Worm (Caenorhabditis elegans) whole organism, young adult: ENCODE results near the gene spp-14.

Experiments
- F10E7.11 ChIP-seq: sonication (generic microtip); optimal IDR thresholded peaks from 2 replicates; lab custom pipeline; 2017; ENCODE audit warnings: mild to moderate bottlenecking, missing genetic modification characterization, moderate library complexity, missing compliant biosample characterization
- F23B12.7 ChIP-seq: sonication (generic microtip); optimal IDR thresholded peaks from 2 replicates; lab custom pipeline; 2017; ENCODE audit warnings: missing genetic modification characterization, mild to moderate bottlenecking, missing compliant biosample characterization, antibody characterized with exemption, moderate library complexity; ENCODE audit not compliant: insufficient read depth
- F39B2.1 ChIP-seq: fragments of 200-800 bp; sonication (Bioruptor generic); IDR thresholded peaks from 2 replicates; pipeline ENCODE4 v1.3.6; 2022; ENCODE audit warnings: missing genetic modification reagents, missing genetic modification characterization, missing compliant biosample characterization
- F55B11.4 ChIP-seq: sonication (generic microtip); optimal IDR thresholded peaks from 2 replicates; lab custom pipeline; 2016; ENCODE audit warnings: missing compliant biosample characterization, missing genetic modification characterization, borderline replicate concordance; ENCODE audit not compliant: insufficient read depth
- F57C9.4 ChIP-seq: sonication (generic microtip); optimal IDR thresholded peaks from 2 replicates; lab custom pipeline; 2017; ENCODE audit warnings: mild to moderate bottlenecking, missing genetic modification characterization, missing compliant biosample characterization
- Y95B8A.8 ChIP-seq: fragments of 200-800 bp; sonication (Bioruptor generic); IDR thresholded peaks from 2 replicates; pipeline ENCODE4 v1.3.6; 2022; ENCODE audit warnings: missing genetic modification reagents, missing genetic modification characterization, missing compliant biosample characterization
- akir-1 ChIP-seq: fragments of 200-800 bp; sonication (Bioruptor generic); optimal IDR thresholded peaks from 2 replicates; lab custom pipeline; 2018; ENCODE audit warnings: mild to moderate bottlenecking, missing genetic modification characterization, moderate library complexity, missing compliant biosample characterization
- aptf-2 ChIP-seq: fragments of 200-800 bp; sonication (Bioruptor generic); conservative IDR thresholded peaks from 2 replicates; pipeline ENCODE4 v1.3.6; 2022; ENCODE audit warnings: missing genetic modification reagents, missing genetic modification characterization, missing compliant biosample characterization
- bed-1 ChIP-seq: fragments of 200-800 bp; sonication (Bioruptor generic); IDR thresholded peaks from 2 replicates; pipeline ENCODE4 v1.3.6; 2022; ENCODE audit warnings: missing genetic modification reagents, missing genetic modification characterization, missing compliant biosample characterization
- ccch-3 ChIP-seq: fragments of 200-800 bp; sonication (Bioruptor generic); optimal IDR thresholded peaks from 2 replicates; lab custom pipeline; 2018; ENCODE audit warnings: mild to moderate bottlenecking, missing genetic modification characterization, missing compliant biosample characterization
- ceh-79 ChIP-seq: sonication (generic microtip); optimal IDR thresholded peaks from 2 replicates; lab custom pipeline; 2017; ENCODE audit warnings: mild to moderate bottlenecking, missing genetic modification characterization, missing compliant biosample characterization
- ceh-91 ChIP-seq: fragments of 200-800 bp; sonication (Bioruptor generic); IDR thresholded peaks from 2 replicates; pipeline ENCODE4 v1.3.6; 2022; ENCODE audit warnings: missing genetic modification reagents, missing genetic modification characterization, missing compliant biosample characterization
- dox-1 ChIP-seq: fragments of 200-800 bp; sonication (Bioruptor generic); IDR thresholded peaks from 2 replicates; pipeline ENCODE4 v1.3.6; 2022; ENCODE audit warnings: missing genetic modification reagents, missing genetic modification characterization, missing compliant biosample characterization
- dpl-1 ChIP-seq: fragments of 150-350 bp; optimal IDR thresholded peaks from 2 replicates; lab custom pipeline; 2014; ENCODE audit warnings: missing biosample characterization, missing genetic modification reagents, missing genetic modification characterization
- hmg-1.2 ChIP-seq: fragments of 200-800 bp; sonication (Bioruptor generic); IDR thresholded peaks from 2 replicates; pipeline ENCODE4 v1.3.6; 2022; ENCODE audit warnings: missing genetic modification reagents, missing genetic modification characterization, missing compliant biosample characterization
- hsf-1 ChIP-seq: fragments of 200-800 bp; sonication (Bioruptor generic); IDR thresholded peaks from 2 replicates; pipeline ENCODE4 v1.3.6; 2022; ENCODE audit warnings: missing genetic modification reagents, missing genetic modification characterization, missing compliant biosample characterization
- lag-1 ChIP-seq: fragments of 200-800 bp; sonication (Bioruptor generic); IDR thresholded peaks from 2 replicates; pipeline ENCODE4 v1.3.6; 2022; ENCODE audit warnings: missing genetic modification reagents, missing genetic modification characterization, missing compliant biosample characterization
- let-607 ChIP-seq, 2 experiments: fragments of 200-800 bp in 1 of 2; sonication (Bioruptor generic) in 1 of 2; sonication (generic microtip) in 1 of 2; optimal IDR thresholded peaks; 2 replicates each; lab custom pipeline; 2016 to 2018; ENCODE audit warnings: mild to moderate bottlenecking in 2 of 2, missing compliant biosample characterization in 2 of 2, missing genetic modification characterization in 2 of 2, moderate library complexity in 2 of 2, missing genotype in 1 of 2
- lin-35 ChIP-seq, 3 experiments: fragments of 150-350 bp in 2 of 3; sonication (generic microtip) in 1 of 3; optimal IDR thresholded peaks; 2 replicates each; lab custom pipeline; 2014 to 2018; ENCODE audit warnings: missing biosample characterization in 3 of 3, missing genetic modification characterization in 3 of 3, missing genetic modification reagents in 3 of 3
- lsl-1 ChIP-seq: fragments of 200-800 bp; sonication (Bioruptor generic); optimal IDR thresholded peaks from 2 replicates; lab custom pipeline; 2018; ENCODE audit warnings: mild to moderate bottlenecking, missing genetic modification characterization, moderate library complexity, missing compliant biosample characterization
- mel-28 ChIP-seq: sonication (generic microtip); optimal IDR thresholded peaks from 2 replicates; lab custom pipeline; 2016; ENCODE audit warnings: borderline replicate concordance, mild to moderate bottlenecking, missing genetic modification characterization, missing compliant biosample characterization
- nfya-1 ChIP-seq: sonication (generic microtip); optimal IDR thresholded peaks from 2 replicates; lab custom pipeline; 2017; ENCODE audit warnings: antibody characterized with exemption, missing compliant biosample characterization, missing genetic modification characterization, borderline replicate concordance; ENCODE audit not compliant: insufficient read depth
- nhr-120 ChIP-seq: fragments of 200-800 bp; sonication (Bioruptor generic); IDR thresholded peaks from 2 replicates; pipeline ENCODE4 v1.3.6; 2022; ENCODE audit warnings: missing genetic modification characterization, missing compliant biosample characterization
- nhr-179 ChIP-seq: sonication (generic microtip); optimal IDR thresholded peaks from 2 replicates; lab custom pipeline; 2016; ENCODE audit warnings: mild to moderate bottlenecking, missing genetic modification characterization, missing compliant biosample characterization
- nhr-90 ChIP-seq: sonication (generic microtip); optimal IDR thresholded peaks from 2 replicates; lab custom pipeline; 2016; ENCODE audit warnings: missing genotype, mild to moderate bottlenecking, missing genetic modification characterization, missing compliant biosample characterization
- rec-8 ChIP-seq, 2 experiments: sonication (generic microtip); optimal IDR thresholded peaks; 2 replicates each; lab custom pipeline; 2016; ENCODE audit warnings: mild to moderate bottlenecking in 2 of 2, missing genetic modification characterization in 2 of 2, missing genetic modification reagents in 2 of 2, missing genotype in 2 of 2, missing biosample characterization in 1 of 2, missing compliant biosample characterization in 1 of 2, moderate library complexity in 1 of 2
- sea-2 ChIP-seq: fragments of 200-800 bp; sonication (Bioruptor generic); IDR thresholded peaks from 2 replicates; pipeline ENCODE4 v1.3.6; 2022; ENCODE audit warnings: missing genetic modification characterization, missing compliant biosample characterization
- snpc-1.1 ChIP-seq: sonication (generic microtip); optimal IDR thresholded peaks from 2 replicates; lab custom pipeline; 2017; ENCODE audit warnings: missing genetic modification characterization, mild to moderate bottlenecking, missing compliant biosample characterization, antibody characterized with exemption, moderate library complexity, missing genotype, missing genetic modification reagents; ENCODE audit not compliant: insufficient read depth
- snpc-4 ChIP-seq, 5 experiments: fragments of 150-350 bp in 1 of 5; sonication (generic microtip) in 4 of 5; optimal IDR thresholded peaks; 2 replicates each; lab custom pipeline; 2014 to 2018; ENCODE audit warnings: missing genetic modification characterization in 5 of 5, missing biosample characterization in 3 of 5, antibody characterized with exemption in 2 of 5, mild to moderate bottlenecking in 2 of 5, missing compliant biosample characterization in 2 of 5, missing genotype in 2 of 5, moderate library complexity in 2 of 5, missing genetic modification reagents in 1 of 5
- tbp1 ChIP-seq: fragments of 200-800 bp; sonication (Bioruptor generic); optimal IDR thresholded peaks from 2 replicates; lab custom pipeline; 2018; ENCODE audit warnings: mild to moderate bottlenecking, missing genetic modification characterization, missing compliant biosample characterization
- tlf-1 ChIP-seq: fragments of 200-800 bp; sonication (Bioruptor generic); optimal IDR thresholded peaks from 2 replicates; lab custom pipeline; 2018; ENCODE audit warnings: mild to moderate bottlenecking, missing genetic modification characterization, missing compliant biosample characterization
- xnd-1 ChIP-seq: sonication (generic microtip); optimal IDR thresholded peaks from 2 replicates; lab custom pipeline; 2016; ENCODE audit warnings: missing genotype, missing genetic modification reagents, missing genetic modification characterization, missing compliant biosample characterization
- ztf-22 ChIP-seq: fragments of 200-800 bp; sonication (Bioruptor generic); optimal IDR thresholded peaks from 2 replicates; lab custom pipeline; 2018; ENCODE audit warnings: mild to moderate bottlenecking, missing genetic modification characterization, moderate library complexity, missing compliant biosample characterization
- ztf-3 ChIP-seq: fragments of 200-800 bp; sonication (Bioruptor generic); optimal IDR thresholded peaks from 2 replicates; lab custom pipeline; 2018; ENCODE audit warnings: mild to moderate bottlenecking, missing genetic modification characterization, missing compliant biosample characterization

Gene spp-14

DNA sequence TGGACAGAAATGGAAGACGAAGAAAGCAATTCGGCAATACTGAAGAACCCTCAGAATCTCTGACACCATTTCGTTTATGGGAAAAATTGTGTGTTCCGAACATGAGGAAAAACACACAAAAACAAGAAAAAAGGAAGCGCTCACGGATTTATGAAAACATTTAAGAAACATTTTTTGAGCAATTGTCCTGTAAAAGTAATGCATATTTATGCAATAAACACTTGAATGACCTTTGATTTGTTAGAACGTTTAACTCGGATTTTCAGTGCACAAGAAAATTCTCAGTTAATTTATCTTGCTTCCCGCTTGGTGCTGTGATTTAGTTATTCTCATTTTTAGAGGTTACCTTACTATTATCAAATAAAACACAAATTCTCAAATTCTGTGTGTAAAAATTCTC, 21.9 kb upstream of the spp-14 start:
- no peak for TF ChIP-seq F39B2.1
- no peak for TF ChIP-seq mel-28 (tag; lab: Kevin White, UChicago)
- TF ChIP-seq snpc-4 (GFP tag; optimal IDR thresholded peaks at IDR 0.05; lab: Kevin White, UChicago) = no peak
- no peak for TF ChIP-seq snpc-4 (tag; optimal IDR thresholded peaks at IDR 0.05; lab: Kevin White, UChicago)
- TF ChIP-seq tbp1 (GFP tag; lab: Kevin White, UChicago) = no peak
- TF ChIP-seq lsl-1 = no peak
- TF ChIP-seq F10E7.11 (tag; lab: Kevin White, UChicago) = no peak
- no peak for TF ChIP-seq dox-1 (GFP tag; lab: Robert Waterston, UW)
- TF ChIP-seq dpl-1 = no peak
- TF ChIP-seq ceh-79 (tag; lab: Kevin White, UChicago) = no peak
- TF ChIP-seq bed-1 (GFP tag; lab: Robert Waterston, UW) = no peak
- TF ChIP-seq ccch-3 (GFP tag; lab: Kevin White, UChicago) = no peak
- TF ChIP-seq, all 124 proteins: peak for 0

DNA sequence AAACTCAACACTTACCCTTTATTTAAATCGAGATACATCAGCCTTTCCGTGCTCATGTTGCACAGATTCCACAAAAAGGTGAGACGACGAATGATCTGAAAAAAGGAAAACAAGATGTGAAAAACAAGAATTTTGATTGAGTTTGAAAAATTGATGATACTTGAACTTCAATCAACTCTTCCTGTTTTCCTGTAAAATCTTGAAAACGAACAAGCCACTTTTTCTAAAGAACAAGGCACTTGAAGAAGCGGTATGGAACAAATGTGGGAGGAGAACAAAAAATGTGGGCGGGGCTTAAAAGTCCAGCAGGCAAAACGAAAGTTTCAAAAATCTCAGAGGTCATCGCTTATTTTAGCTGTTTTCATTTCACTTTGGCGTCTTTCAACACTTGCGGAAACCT, 18.7 kb upstream of the spp-14 start, which contains the start of gene kvs-1:
TSS of gene kvs-1 (minus strand) at position 101 of the 400 bp plus-strand sequence.
- TF ChIP-seq hsf-1 = no peak
- no peak for TF ChIP-seq hmg-1.2 (GFP tag; lab: Robert Waterston, UW)
- TF ChIP-seq nhr-90 (tag; lab: Kevin White, UChicago) = no peak
- no peak for TF ChIP-seq akir-1 (GFP tag; lab: Kevin White, UChicago)
- no peak for TF ChIP-seq nhr-120 (GFP tag; lab: Robert Waterston, UW)
- no peak for TF ChIP-seq Y95B8A.8 (GFP tag; lab: Robert Waterston, UW)
- no peak for TF ChIP-seq nfya-1 (tag; lab: Kevin White, UChicago)
- no peak for TF ChIP-seq F39B2.1
- no peak for TF ChIP-seq ztf-3 (GFP tag; lab: Kevin White, UChicago)
- no peak for TF ChIP-seq ztf-22
- TF ChIP-seq nhr-179 = no peak
- no peak for TF ChIP-seq let-607 (tag; optimal IDR thresholded peaks at IDR 0.05; lab: Kevin White, UChicago)
- no peak for TF ChIP-seq F57C9.4 (tag; lab: Kevin White, UChicago)

DNA sequence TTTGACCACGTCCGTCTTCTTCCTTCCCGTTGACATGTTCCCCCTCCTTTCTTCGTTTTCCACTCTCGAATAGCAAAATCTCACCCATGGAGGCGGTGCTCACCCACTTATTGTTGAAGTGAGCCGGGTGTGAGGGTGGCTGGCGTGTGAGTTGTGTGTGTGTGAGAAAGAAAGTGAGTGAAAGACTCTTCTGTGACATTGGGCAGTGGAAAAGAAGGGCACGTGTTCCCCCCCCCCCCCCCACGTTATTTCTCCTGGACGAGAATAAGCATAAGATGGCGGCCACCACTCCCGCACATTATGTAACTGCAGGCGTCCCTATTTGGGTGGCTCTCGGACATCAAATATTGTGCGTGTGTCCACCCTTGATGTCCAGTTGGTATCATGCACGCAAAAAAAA, 15.6 kb upstream of the spp-14 start:
- no peak for TF ChIP-seq rec-8 (tag; optimal IDR thresholded peaks at IDR 0.05; lab: Kevin White, UChicago)
- 0 out of 2 replicates have a peak, but pooled peaks have one; percentile 10 for TF ChIP-seq lag-1 (GFP tag; lab: Robert Waterston, UW)
- no peak for TF ChIP-seq xnd-1
- TF ChIP-seq, all 124 proteins: peak for 1

DNA sequence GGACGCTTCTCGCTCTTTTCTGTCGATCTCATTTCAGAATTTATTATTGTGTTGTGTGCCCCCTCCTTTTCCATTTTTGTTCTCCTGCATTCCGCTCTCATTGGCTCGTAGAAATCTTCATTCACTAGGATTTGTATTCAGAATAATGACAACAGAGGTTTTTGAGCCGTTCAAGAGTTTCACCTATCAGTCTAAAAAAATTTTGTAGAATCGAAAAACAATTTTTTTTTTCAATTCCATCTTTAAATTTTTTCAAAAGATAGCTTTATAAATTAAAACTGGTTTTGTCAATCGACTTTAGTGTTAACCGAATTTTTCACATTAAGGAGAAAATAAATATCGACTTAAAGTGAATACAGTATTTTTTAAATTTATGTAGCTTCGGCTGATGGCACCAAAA, 15.1 kb upstream of the spp-14 start, which contains the start of gene K09F5.4:
TSS of gene K09F5.4 (minus strand) at position 101 of the 400 bp plus-strand sequence.
- TF ChIP-seq lin-35 (GFP tag; optimal IDR thresholded peaks at IDR 0.05; lab: Kevin White, UChicago) (no peak), aptf-2 (GFP tag; lab: Robert Waterston, UW) (no peak), lsl-1 (no peak), F23B12.7 (tag; lab: Kevin White, UChicago) (no peak), sea-2 (GFP tag; lab: Robert Waterston, UW) (no peak), nhr-179 (no peak), ceh-91 (GFP tag; lab: Robert Waterston, UW) (no peak), nfya-1 (tag; lab: Kevin White, UChicago) (no peak), tlf-1 (GFP tag; lab: Kevin White, UChicago) (no peak), F55B11.4 (tag; lab: Kevin White, UChicago) (no peak), bed-1 (GFP tag; lab: Robert Waterston, UW) (no peak), snpc-1.1 (tag; lab: Kevin White, UChicago) (no peak)
